Fruit fly (Drosophila melanogaster): ENCODE data around the gene CG14540.
A peak's percentile ranks its signal among the peaks of the same experiment; 100 is the strongest.

The CG14540 gene

DNA sequence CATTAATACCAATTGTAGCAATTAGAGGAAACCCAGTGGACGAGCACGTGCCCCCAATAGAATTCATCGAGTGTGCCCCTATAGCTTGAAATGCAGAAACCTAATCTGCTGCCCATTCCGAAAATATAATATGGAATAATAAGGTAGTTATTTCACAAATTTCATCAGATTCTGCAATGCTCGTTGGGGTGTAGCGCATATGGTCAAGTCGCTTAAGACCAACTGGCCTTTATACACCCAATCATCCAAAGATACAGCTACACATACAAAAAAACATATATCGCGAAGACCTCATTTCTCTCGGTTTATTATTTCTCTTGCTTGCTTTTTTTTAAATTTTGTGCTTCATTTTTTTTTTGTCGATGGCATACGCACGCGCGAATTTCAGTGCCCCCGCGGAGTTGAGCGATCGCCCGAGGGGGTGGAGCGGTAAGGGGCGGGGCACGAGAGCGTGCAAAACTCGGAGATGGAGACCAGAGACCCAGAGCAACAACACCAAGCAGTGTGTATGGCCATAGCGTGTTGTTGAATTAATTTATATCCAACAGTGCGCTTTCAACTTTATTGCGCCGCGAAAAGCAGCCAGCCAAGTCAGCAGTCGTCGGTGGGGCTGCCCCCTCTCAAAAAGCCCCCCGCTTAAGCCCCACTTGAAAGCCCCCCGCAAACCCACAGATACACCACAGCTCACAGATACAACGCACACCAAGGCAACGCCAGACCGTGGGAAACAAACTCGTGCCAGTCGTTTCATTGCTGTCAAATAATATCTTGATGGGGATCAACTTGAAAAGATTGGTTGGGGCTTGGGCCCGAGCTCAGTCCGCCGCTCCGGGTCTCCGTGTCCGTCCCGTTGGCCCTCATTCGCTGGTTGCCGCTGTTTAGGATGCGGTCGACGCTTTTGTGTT is 49.1 kb downstream of the CG14540 start (continued):
- no peak for TF ChIP-seq CoRest (tag; optimal IDR thresholded peaks at IDR 0.05)
- no peak for TF ChIP-seq CG30431 (GFP tag; optimal IDR thresholded peaks at IDR 0.05)
- TF ChIP-seq Bgb (GFP tag; IDR thresholded peaks at IDR 0.05; ENCODE audit: partially characterized antibody) = peak; percentile 36; the same call in 1 of the 2 replicates
- no peak for TF ChIP-seq inv (GFP tag; IDR thresholded peaks at IDR 0.05; ENCODE audit: partially characterized antibody)
- TF ChIP-seq CG4854 (GFP tag; optimal IDR thresholded peaks at IDR 0.05) = no peak
- no peak for TF ChIP-seq en (GFP tag; optimal IDR thresholded peaks at IDR 0.05)
- no peak for TF ChIP-seq Oli (tag; optimal IDR thresholded peaks at IDR 0.05)
- no peak for TF ChIP-seq E2f1 (GFP tag; IDR thresholded peaks at IDR 0.05)
- TF ChIP-seq Ravus (GFP tag; IDR thresholded peaks at IDR 0.05) = no peak
- no peak for TF ChIP-seq CTCF (GFP tag; optimal IDR thresholded peaks at IDR 0.05)
- TF ChIP-seq CG10462 (GFP tag; optimal IDR thresholded peaks at IDR 0.05) = no peak
- TF ChIP-seq Xrp1 (GFP tag; IDR thresholded peaks at IDR 0.05) = no peak
- TF ChIP-seq CG18476 (GFP tag; optimal IDR thresholded peaks at IDR 0.05) = no peak
- TF ChIP-seq Ets97D (GFP tag; optimal IDR thresholded peaks at IDR 0.05) = no peak
- no peak for TF ChIP-seq pzg (GFP tag; optimal IDR thresholded peaks at IDR 0.05)
- TF ChIP-seq Myb (GFP tag; optimal IDR thresholded peaks at IDR 0.05) = no peak
- TF ChIP-seq Lhr (GFP tag; optimal IDR thresholded peaks at IDR 0.05) = no peak
- no peak for TF ChIP-seq br (optimal IDR thresholded peaks at IDR 0.05)
- no peak for TF ChIP-seq CG11695 (GFP tag; IDR thresholded peaks at IDR 0.05)
- TF ChIP-seq NC2β (GFP tag; optimal IDR thresholded peaks at IDR 0.05) = no peak
- no peak for TF ChIP-seq Hr78 (GFP tag; optimal IDR thresholded peaks at IDR 0.05)
- peak; percentile 93 for TF ChIP-seq nom (GFP tag; optimal IDR thresholded peaks at IDR 0.05)
- TF ChIP-seq HLHmδ (GFP tag; optimal IDR thresholded peaks at IDR 0.05) = peak; percentile 98
- TF ChIP-seq sr (GFP tag; IDR thresholded peaks at IDR 0.05) = 0 out of 3 replicates have a peak, but pooled peaks have one; percentile 50
- TF ChIP-seq Pdp1 (GFP tag; optimal IDR thresholded peaks at IDR 0.05) = no peak

DNA sequence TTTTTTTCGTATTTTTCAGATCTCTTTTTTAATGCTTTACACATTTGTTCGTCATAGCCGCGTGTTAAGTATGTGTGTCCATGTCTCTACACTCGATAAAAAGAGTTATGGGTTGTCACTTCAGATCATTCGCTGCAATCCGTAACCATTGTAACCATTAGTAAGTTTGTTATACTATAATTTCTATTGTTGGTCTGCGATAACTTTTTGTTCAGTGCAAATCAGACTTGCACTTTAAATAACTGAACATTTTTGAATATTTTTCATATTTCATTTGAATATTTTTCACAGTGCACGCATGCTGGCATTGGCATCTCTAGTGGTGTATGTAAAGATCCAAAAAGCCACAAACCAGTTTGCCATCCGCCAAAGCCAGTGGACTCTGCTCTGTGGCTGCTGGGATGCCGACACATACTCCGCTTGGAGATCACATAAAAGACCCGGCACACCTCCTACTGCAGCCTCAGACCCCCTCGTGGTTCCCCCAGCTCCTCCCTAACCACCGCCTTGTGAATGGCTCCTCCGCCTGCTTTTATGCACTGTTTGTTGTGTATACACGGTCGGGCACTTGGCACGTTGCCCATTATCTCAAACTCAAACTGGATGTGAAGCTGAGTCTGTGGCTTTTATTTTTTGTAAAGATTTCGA is 49.9 kb downstream of the CG14540 start:
- peak; percentile 86 for TF ChIP-seq Mrtf (GFP tag; IDR thresholded peaks at IDR 0.05)
- peak; percentile 68 for TF ChIP-seq CG9876 (GFP tag; optimal IDR thresholded peaks at IDR 0.05)
- TF ChIP-seq Hey (tag; optimal IDR thresholded peaks at IDR 0.05) = no peak
- TF ChIP-seq CG6175 (GFP tag; IDR thresholded peaks at IDR 0.05) = peak; percentile 63; the same call in 1 of the 3 replicates
- peak; percentile 90 for TF ChIP-seq CG7556 (GFP tag; optimal IDR thresholded peaks at IDR 0.05)
- TF ChIP-seq Nf-YB (GFP tag; optimal IDR thresholded peaks at IDR 0.05) = peak; percentile 69
- peak; percentile 74 for TF ChIP-seq CG12299 (tag; optimal IDR thresholded peaks at IDR 0.05)
- peak; percentile 54 for TF ChIP-seq CG13123 (GFP tag; optimal IDR thresholded peaks at IDR 0.05)
- peak; percentile 69 for TF ChIP-seq CG10959 (GFP tag; IDR thresholded peaks at IDR 0.05)
- peak; percentile 85 for TF ChIP-seq Fer3 (tag; optimal IDR thresholded peaks at IDR 0.05)
- TF ChIP-seq MESR4 (GFP tag; optimal IDR thresholded peaks at IDR 0.05) = peak; percentile 36
- TF ChIP-seq CG8089 (GFP tag; optimal IDR thresholded peaks at IDR 0.05) = peak; percentile 72
- peak; percentile 97 for TF ChIP-seq Ets65A (GFP tag)
- TF ChIP-seq CG3281 (GFP tag; optimal IDR thresholded peaks at IDR 0.05) = peak; percentile 86
- peak; percentile 58 for TF ChIP-seq wdn (GFP tag; IDR thresholded peaks at IDR 0.05)
- peak; percentile 87 for TF ChIP-seq Mad (GFP tag; optimal IDR thresholded peaks at IDR 0.05)
- TF ChIP-seq CG14965 (GFP tag; optimal IDR thresholded peaks at IDR 0.05; ENCODE audit: borderline replicate concordance) = peak; percentile 50
- TF ChIP-seq en (GFP tag; optimal IDR thresholded peaks at IDR 0.05) = peak; percentile 78
- TF ChIP-seq CG11398 (GFP tag; optimal IDR thresholded peaks at IDR 0.05) = peak; percentile 84
- peak; percentile 69 for TF ChIP-seq vfl (GFP tag; optimal IDR thresholded peaks at IDR 0.05)
- TF ChIP-seq knrl (GFP tag; IDR thresholded peaks at IDR 0.05; ENCODE audit: partially characterized antibody) = no peak
- peak; percentile 73 for TF ChIP-seq wor (GFP tag; IDR thresholded peaks at IDR 0.05)
- TF ChIP-seq CG6791 (GFP tag; IDR thresholded peaks at IDR 0.05; ENCODE audit: partially characterized antibody) = no peak
- TF ChIP-seq CG18619 (GFP tag; optimal IDR thresholded peaks at IDR 0.05) = peak; percentile 83
- peak; percentile 56 for TF ChIP-seq CG6683 (GFP tag; optimal IDR thresholded peaks at IDR 0.05)
